Worm (Caenorhabditis elegans): ENCODE data around the gene T14B4.20.

Gene T14B4.20

ce11 chrII:6707496-6708260 lies 9.0 kb upstream of the T14B4.20 start:
- TF ChIP-seq ama-1 (optimal IDR thresholded peaks at IDR 0.05) (no peak), hmg-4 (GFP tag; optimal IDR thresholded peaks at IDR 0.05) (no peak), ceh-13 (GFP tag; optimal IDR thresholded peaks at IDR 0.05) (no peak), F13C5.2 (tag; optimal IDR thresholded peaks at IDR 0.05) (no peak), tbx-37 (GFP tag; conservative IDR thresholded peaks at IDR 0.05) (no peak), hmbx-1 (tag; optimal IDR thresholded peaks at IDR 0.05) (no peak), sea-1 (GFP tag; conservative IDR thresholded peaks at IDR 0.05) (no peak), ets-7 (tag; optimal IDR thresholded peaks at IDR 0.05) (no peak), tbx-11 (GFP tag; IDR thresholded peaks at IDR 0.05) (no peak), hnd-1 (tag; optimal IDR thresholded peaks at IDR 0.05) (no peak), ceh-36 (tag; optimal IDR thresholded peaks at IDR 0.05) (no peak), pes-1 (GFP tag; IDR thresholded peaks at IDR 0.05) (no peak)

ce11 chrII:6708980-6709379 lies 7.7 kb upstream of the T14B4.20 start:
- no peak for TF ChIP-seq flt-1 (GFP tag; IDR thresholded peaks at IDR 0.05)
- no peak for TF ChIP-seq scrt-1 (GFP tag; IDR thresholded peaks at IDR 0.05)
- no peak for TF ChIP-seq hmg-4 (GFP tag; optimal IDR thresholded peaks at IDR 0.05)
- TF ChIP-seq pes-1 (GFP tag; IDR thresholded peaks at IDR 0.05), result no peak
- TF ChIP-seq ama-1 (optimal IDR thresholded peaks at IDR 0.05), result no peak
- TF ChIP-seq ceh-13 (GFP tag; optimal IDR thresholded peaks at IDR 0.05), result no peak
- no peak for TF ChIP-seq ets-7 (tag; optimal IDR thresholded peaks at IDR 0.05)
- no peak for TF ChIP-seq hmbx-1 (tag; optimal IDR thresholded peaks at IDR 0.05)
- TF ChIP-seq aly-1 (tag; optimal IDR thresholded peaks at IDR 0.05), result no peak
- no peak for TF ChIP-seq F13C5.2 (tag; optimal IDR thresholded peaks at IDR 0.05)

- TF ChIP-seq ets-7 (tag; optimal IDR thresholded peaks at IDR 0.05), result no peak
- TF ChIP-seq ceh-36 (tag; optimal IDR thresholded peaks at IDR 0.05), result no peak
- no peak for TF ChIP-seq tra-4 (tag; optimal IDR thresholded peaks at IDR 0.05)
- no peak for TF ChIP-seq aly-1 (tag; optimal IDR thresholded peaks at IDR 0.05)
- TF ChIP-seq hmg-4 (GFP tag; optimal IDR thresholded peaks at IDR 0.05), result no peak
- no peak for TF ChIP-seq F13C5.2 (tag; optimal IDR thresholded peaks at IDR 0.05)
- TF ChIP-seq tbx-37 (GFP tag; conservative IDR thresholded peaks at IDR 0.05), result no peak
- TF ChIP-seq tbx-11 (GFP tag; IDR thresholded peaks at IDR 0.05), result no peak
- no peak for TF ChIP-seq hnd-1 (tag; optimal IDR thresholded peaks at IDR 0.05)
Observed at ce11 chrII:6709680-6710079, 7.0 kb upstream of the T14B4.20 start.

ce11 chrII:6710596-6710995 lies 6.1 kb upstream of the T14B4.20 start:
- TF ChIP-seq tbx-37 (GFP tag; conservative IDR thresholded peaks at IDR 0.05), result no peak
- TF ChIP-seq hmg-4 (GFP tag; optimal IDR thresholded peaks at IDR 0.05), result no peak
- TF ChIP-seq ceh-36 (tag; optimal IDR thresholded peaks at IDR 0.05), result peak; percentile 9
- TF ChIP-seq aly-1 (tag; optimal IDR thresholded peaks at IDR 0.05), result peak; percentile 4
- TF ChIP-seq B0310.2 (tag; optimal IDR thresholded peaks at IDR 0.05), result no peak

ce11 chrII:6712177-6712981 lies 4.3 kb upstream of the T14B4.20 start, which contains the start of the genes dpy-10 and T14B4.19:
TSS of gene dpy-10 (minus strand) at chrII:6712227.
TSS of gene T14B4.19 (minus strand) at chrII:6712931.
- TF ChIP-seq ama-1 (optimal IDR thresholded peaks at IDR 0.05), result no peak
- TF ChIP-seq ets-7 (tag; optimal IDR thresholded peaks at IDR 0.05), result no peak
- TF ChIP-seq ceh-36 (tag; optimal IDR thresholded peaks at IDR 0.05), result peak; percentile 19
- no peak for TF ChIP-seq scrt-1 (GFP tag; IDR thresholded peaks at IDR 0.05)

ce11 chrII:6713003-6713402 lies 3.7 kb upstream of the T14B4.20 start:
- no peak for TF ChIP-seq B0310.2 (tag; optimal IDR thresholded peaks at IDR 0.05)
- no peak for TF ChIP-seq flt-1 (GFP tag; IDR thresholded peaks at IDR 0.05)
- TF ChIP-seq scrt-1 (GFP tag; IDR thresholded peaks at IDR 0.05), result no peak
- no peak for TF ChIP-seq ama-1 (optimal IDR thresholded peaks at IDR 0.05)
- TF ChIP-seq ceh-13 (GFP tag; optimal IDR thresholded peaks at IDR 0.05), result no peak
- TF ChIP-seq hmbx-1 (tag; optimal IDR thresholded peaks at IDR 0.05), result no peak
- TF ChIP-seq F13C5.2 (tag; optimal IDR thresholded peaks at IDR 0.05), result no peak
- no peak for TF ChIP-seq tbx-37 (GFP tag; conservative IDR thresholded peaks at IDR 0.05)
- TF ChIP-seq sea-1 (GFP tag; conservative IDR thresholded peaks at IDR 0.05), result no peak
- no peak for TF ChIP-seq tbx-11 (GFP tag; IDR thresholded peaks at IDR 0.05)
- TF ChIP-seq tra-4 (tag; optimal IDR thresholded peaks at IDR 0.05), result no peak

- no peak for TF ChIP-seq scrt-1 (GFP tag; IDR thresholded peaks at IDR 0.05)
- TF ChIP-seq pes-1 (GFP tag; IDR thresholded peaks at IDR 0.05), result no peak
- no peak for TF ChIP-seq tbx-11 (GFP tag; IDR thresholded peaks at IDR 0.05)
- TF ChIP-seq ceh-36 (tag; optimal IDR thresholded peaks at IDR 0.05), result no peak
- TF ChIP-seq flt-1 (GFP tag; IDR thresholded peaks at IDR 0.05), result no peak
- no peak for TF ChIP-seq tbx-37 (GFP tag; conservative IDR thresholded peaks at IDR 0.05)
Observed at ce11 chrII:6713832-6714342, 2.8 kb upstream of the T14B4.20 start, which contains the start of gene dpy-2. TSS of gene dpy-2 (plus strand) at chrII:6714292.

- TF ChIP-seq ets-7 (tag; optimal IDR thresholded peaks at IDR 0.05) (no peak), ceh-13 (GFP tag; optimal IDR thresholded peaks at IDR 0.05) (no peak), F13C5.2 (tag; optimal IDR thresholded peaks at IDR 0.05) (no peak), scrt-1 (GFP tag; IDR thresholded peaks at IDR 0.05) (no peak), hmg-4 (GFP tag; optimal IDR thresholded peaks at IDR 0.05) (no peak), ceh-36 (tag; optimal IDR thresholded peaks at IDR 0.05) (no peak), B0310.2 (tag; optimal IDR thresholded peaks at IDR 0.05) (no peak), hnd-1 (tag; optimal IDR thresholded peaks at IDR 0.05) (no peak), aly-1 (tag; optimal IDR thresholded peaks at IDR 0.05) (no peak), tbx-37 (GFP tag; conservative IDR thresholded peaks at IDR 0.05) (no peak), sea-1 (GFP tag; conservative IDR thresholded peaks at IDR 0.05) (no peak), tbx-11 (GFP tag; IDR thresholded peaks at IDR 0.05) (no peak), pes-1 (GFP tag; IDR thresholded peaks at IDR 0.05) (no peak), hmbx-1 (tag; optimal IDR thresholded peaks at IDR 0.05) (no peak), ama-1 (optimal IDR thresholded peaks at IDR 0.05) (no peak), tra-4 (tag; optimal IDR thresholded peaks at IDR 0.05) (no peak), flt-1 (GFP tag; IDR thresholded peaks at IDR 0.05) (no peak)
Observed at ce11 chrII:6715853-6716252, 848 bp upstream of the T14B4.20 start.

Measured in whole organism, early embryonic.